Worm (Caenorhabditis elegans): ENCODE data around the gene Y39B6A.27.

The Y39B6A.27 gene

DNA sequence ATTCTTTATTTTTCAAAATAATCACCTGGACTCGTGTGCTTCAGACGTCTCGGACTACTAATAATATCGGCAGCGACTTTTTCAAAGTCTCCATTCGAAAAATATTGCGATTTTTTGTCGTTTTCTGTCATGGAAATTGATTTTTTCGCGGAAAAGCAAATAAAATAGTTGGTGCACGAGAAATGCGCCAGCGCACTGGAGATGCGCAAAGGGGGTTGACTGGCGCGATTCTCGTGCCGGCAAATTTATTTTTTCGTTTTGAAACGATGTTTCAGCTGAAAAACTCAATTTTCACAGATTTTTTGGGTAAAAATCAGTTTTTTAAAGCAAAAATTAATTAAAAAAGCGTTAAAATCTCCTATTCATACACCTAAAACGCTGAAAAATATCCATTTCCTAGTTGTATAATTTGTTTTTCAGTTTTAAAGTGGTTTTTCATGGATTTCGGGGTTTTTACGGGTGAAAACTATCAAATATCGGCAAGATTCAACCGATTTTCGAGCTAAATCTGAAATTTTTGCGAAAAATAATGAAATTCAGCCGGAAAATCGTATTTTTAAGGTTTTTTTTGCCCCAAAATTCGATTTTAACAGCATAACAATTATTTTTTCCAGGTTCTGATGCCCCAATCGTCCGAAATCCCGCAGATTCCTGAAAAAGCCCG, 41.2 kb upstream of the Y39B6A.27 start, which contains the start of the genes reps-1 and Y39B6A.37 (continued):
- TF ChIP-seq pha-4 (GFP tag; IDR thresholded peaks at IDR 0.05) (peak; percentile 38; the same call in 1 of the 2 replicates), pha-4 (tag; optimal IDR thresholded peaks at IDR 0.05) (no peak), lin-15B (tag; optimal IDR thresholded peaks at IDR 0.05) (no peak), dmd-6 (GFP tag; IDR thresholded peaks at IDR 0.05) (peak; percentile 60), cey-2 (tag; optimal IDR thresholded peaks at IDR 0.05; ENCODE audit: borderline replicate concordance, insufficient read depth) (no peak), php-3 (GFP tag; IDR thresholded peaks at IDR 0.05) (no peak), hif-1 (tag; optimal IDR thresholded peaks at IDR 0.05) (peak in 1 of 2 experiments; percentile 27), zfp-2 (tag; optimal IDR thresholded peaks at IDR 0.05) (no peak), mes-2 (tag; optimal IDR thresholded peaks at IDR 0.05; ENCODE audit: poor library complexity, severe bottlenecking) (peak; percentile 84), T20F7.1 (GFP tag; optimal IDR thresholded peaks at IDR 0.05) (no peak), spr-3 (GFP tag; optimal IDR thresholded peaks at IDR 0.05) (peak; percentile 13), zip-11 (GFP tag; IDR thresholded peaks at IDR 0.05) (no peak), ztf-7 (tag; optimal IDR thresholded peaks at IDR 0.05) (no peak), dmd-9 (GFP tag; IDR thresholded peaks at IDR 0.05) (peak; percentile 81), tra-1 (GFP tag; IDR thresholded peaks at IDR 0.05) (0 out of 2 replicates have a peak, but pooled peaks have one; percentile 47), unc-62 (GFP tag; optimal IDR thresholded peaks at IDR 0.05 in 1 of 2) (no peak), unc-62 (tag; optimal IDR thresholded peaks at IDR 0.05) (no peak), egl-43 (GFP tag; IDR thresholded peaks at IDR 0.05) (no peak), ceh-82 (tag; optimal IDR thresholded peaks at IDR 0.05) (no peak), F44E2.7 (GFP tag; IDR thresholded peaks at IDR 0.05) (no peak), zag-1 (tag; optimal IDR thresholded peaks at IDR 0.05) (no peak), ctbp-1 (GFP tag; IDR thresholded peaks at IDR 0.05) (no peak), ztf-11 (tag; optimal IDR thresholded peaks at IDR 0.05) (no peak), fkh-10 (GFP tag; optimal IDR thresholded peaks at IDR 0.05) (no peak), Y75B8A.6 (GFP tag; IDR thresholded peaks at IDR 0.05) (no peak), ceh-44 (GFP tag; IDR thresholded peaks at IDR 0.05) (no peak), nhr-10 (tag; optimal IDR thresholded peaks at IDR 0.05) (no peak), madf-5 (GFP tag; IDR thresholded peaks at IDR 0.05) (no peak), lin-13 (GFP tag; optimal IDR thresholded peaks at IDR 0.05) (peak; percentile 72), zip-2 (tag; optimal IDR thresholded peaks at IDR 0.05) (no peak), daf-12 (tag; optimal IDR thresholded peaks at IDR 0.05) (no peak), F10B5.3 (tag; optimal IDR thresholded peaks at IDR 0.05) (peak; percentile 2), F49E8.2 (tag; optimal IDR thresholded peaks at IDR 0.05; ENCODE audit: borderline replicate concordance) (peak; percentile 49), F26F4.8 (GFP tag; conservative IDR thresholded peaks at IDR 0.05) (no peak), Y5F2A.4 (GFP tag; optimal IDR thresholded peaks at IDR 0.05) (no peak), snpc-4 (tag; optimal IDR thresholded peaks at IDR 0.05) (no peak), F37D6.2 (tag; optimal IDR thresholded peaks at IDR 0.05) (peak; percentile 36), ceh-62 (tag; optimal IDR thresholded peaks at IDR 0.05) (no peak), mdl-1 (tag; optimal IDR thresholded peaks at IDR 0.05) (no peak), daf-16 (GFP tag; optimal IDR thresholded peaks at IDR 0.05) (peak in 1 of 2 experiments; percentile 7), daf-16 (tag; optimal IDR thresholded peaks at IDR 0.05) (peak; percentile 36), spr-1 (tag; optimal IDR thresholded peaks at IDR 0.05) (peak; percentile 12), nhr-41 (GFP tag; IDR thresholded peaks at IDR 0.05) (no peak), set-16 (GFP tag; IDR thresholded peaks at IDR 0.05) (no peak), daf-19 (GFP tag; conservative IDR thresholded peaks at IDR 0.05) (no peak), zfp-3 (GFP tag; conservative IDR thresholded peaks at IDR 0.05) (no peak), madf-9 (GFP tag; conservative IDR thresholded peaks at IDR 0.05) (no peak), gei-8 (GFP tag; optimal IDR thresholded peaks at IDR 0.05) (no peak), nhr-77 (tag; optimal IDR thresholded peaks at IDR 0.05) (peak; percentile 44), jun-1 (tag; optimal IDR thresholded peaks at IDR 0.05) (no peak), duxl-1 (tag; optimal IDR thresholded peaks at IDR 0.05; ENCODE audit: poor library complexity) (peak; percentile 80)
